Worm (Caenorhabditis elegans): Measurements from ENCODE around the gene dnj-17.
A peak's percentile ranks its signal among the peaks of the same experiment; 100 is the strongest.

- no peak for TF ChIP-seq him-1 (tag; optimal IDR thresholded peaks at IDR 0.05)
- TF ChIP-seq W03F9.2 (tag; optimal IDR thresholded peaks at IDR 0.05) = peak; percentile 20
- TF ChIP-seq dao-5 (tag; optimal IDR thresholded peaks at IDR 0.05) = no peak
Observed at ce11 chrIII:13377249-13377648, 15.9 kb downstream of the dnj-17 start.

All from whole organism, L4/young adult.